Worm (Caenorhabditis elegans) whole organism, L3 larva: ENCODE measurements around the gene hmt-1.

Experiments used
- ZK546.5 ChIP-seq: sonication (generic microtip); optimal IDR thresholded peaks from 2 replicates; lab custom pipeline; 2017; ENCODE audit warnings: missing biosample characterization, missing genetic modification characterization
- lin-39 ChIP-seq: fragments of 150-350 bp; optimal IDR thresholded peaks from 2 replicates; lab custom pipeline; 2018; ENCODE audit warnings: missing biosample characterization, missing genetic modification reagents, missing genetic modification characterization
- lsy-12 ChIP-seq: sonication (generic microtip); optimal IDR thresholded peaks from 2 replicates; lab custom pipeline; 2016; ENCODE audit warnings: mild to moderate bottlenecking, missing genetic modification characterization, missing compliant biosample characterization
- nhr-23 ChIP-seq: fragments of 150-350 bp; optimal IDR thresholded peaks from 2 replicates; lab custom pipeline; 2014; ENCODE audit warnings: missing biosample characterization, missing genetic modification reagents, missing genetic modification characterization
- nhr-76 ChIP-seq: fragments of 150-350 bp; sonication (generic microtip); optimal IDR thresholded peaks from 5 replicates; lab custom pipeline; 2014; ENCODE audit warnings: missing biosample characterization, missing genetic modification characterization

hmt-1 gene

ce11 chrIII:11045196-11045595, 54.6 kb downstream of the hmt-1 start:
- TF ChIP-seq lin-39 (tag; lab: Kevin White, UChicago) = no peak
- no peak for TF ChIP-seq nhr-76 (tag; lab: Kevin White, UChicago)
- TF ChIP-seq nhr-23 (tag; lab: Kevin White, UChicago) = no peak
- no peak for TF ChIP-seq lsy-12 (tag; lab: Kevin White, UChicago)
- no peak for TF ChIP-seq ZK546.5 (tag; lab: Kevin White, UChicago)
